Fruit fly (Drosophila melanogaster): ENCODE data around the gene CG9396.

Gene CG9396

dm6 chr3R:9555334-9555974 lies 16.0 kb downstream of the CG9396 start, which contains the start of the genes CG9386 and BckdhA (continued):
- TF ChIP-seq lbe (GFP tag; optimal IDR thresholded peaks at IDR 0.05) (no peak), Ravus (GFP tag; IDR thresholded peaks at IDR 0.05) (no peak), inv (GFP tag; IDR thresholded peaks at IDR 0.05; ENCODE audit: partially characterized antibody) (peak; percentile 54), emc (GFP tag; optimal IDR thresholded peaks at IDR 0.05) (no peak), nom (GFP tag; optimal IDR thresholded peaks at IDR 0.05) (no peak), h (optimal IDR thresholded peaks at IDR 0.05) (no peak), sna (GFP tag; IDR thresholded peaks at IDR 0.05; ENCODE audit: partially characterized antibody) (no peak; the same call in none of the 2 replicates), Side (GFP tag; optimal IDR thresholded peaks at IDR 0.05) (no peak), ato (GFP tag; IDR thresholded peaks at IDR 0.05; ENCODE audit: partially characterized antibody) (peak; percentile 56; the same call in 1 of the 2 replicates), Fer2 (tag; optimal IDR thresholded peaks at IDR 0.05) (peak; percentile 12), Fer3 (tag; optimal IDR thresholded peaks at IDR 0.05) (peak; percentile 42), jigr1 (GFP tag; IDR thresholded peaks at IDR 0.05) (no peak), CG12391 (tag; optimal IDR thresholded peaks at IDR 0.05) (peak; percentile 73), yki (optimal IDR thresholded peaks at IDR 0.05) (no peak), CG6175 (GFP tag; IDR thresholded peaks at IDR 0.05) (no peak), CG4328 (GFP tag; optimal IDR thresholded peaks at IDR 0.05) (peak; percentile 52), Spps (tag; optimal IDR thresholded peaks at IDR 0.05) (no peak), dm (GFP tag; optimal IDR thresholded peaks at IDR 0.05) (peak; percentile 61), CG31441 (GFP tag; IDR thresholded peaks at IDR 0.05) (peak; percentile 52; the same call in 1 of the 2 replicates), CG14014 (GFP tag; IDR thresholded peaks at IDR 0.05) (peak; percentile 46; the same call in 1 of the 2 replicates), CG10543 (GFP tag; optimal IDR thresholded peaks at IDR 0.05) (peak; percentile 62), al (GFP tag; IDR thresholded peaks at IDR 0.05) (peak; percentile 29; the same call in 1 of the 2 replicates), C15 (GFP tag; IDR thresholded peaks at IDR 0.05) (no peak), so (GFP tag; IDR thresholded peaks at IDR 0.05) (no peak), zen (tag; optimal IDR thresholded peaks at IDR 0.05) (peak; percentile 5), Max (GFP tag; optimal IDR thresholded peaks at IDR 0.05) (peak; percentile 60), crol (GFP tag; IDR thresholded peaks at IDR 0.05) (no peak), CG13894 (tag; optimal IDR thresholded peaks at IDR 0.05) (peak; percentile 63), wor (GFP tag; IDR thresholded peaks at IDR 0.05) (no peak), Bdp1 (GFP tag; optimal IDR thresholded peaks at IDR 0.05) (peak; percentile 23), Hr3 (GFP tag; optimal IDR thresholded peaks at IDR 0.05) (peak; percentile 52), CG10462 (GFP tag; optimal IDR thresholded peaks at IDR 0.05) (no peak), CG9932 (GFP tag; IDR thresholded peaks at IDR 0.05) (peak; percentile 80), ind (GFP tag; optimal IDR thresholded peaks at IDR 0.05) (peak; percentile 52), Sox100B (GFP tag; optimal IDR thresholded peaks at IDR 0.05) (no peak), Doc3 (GFP tag; IDR thresholded peaks at IDR 0.05; ENCODE audit: partially characterized antibody) (peak; percentile 75), ATbp (GFP tag; optimal IDR thresholded peaks at IDR 0.05) (no peak), CG8290 (GFP tag; optimal IDR thresholded peaks at IDR 0.05) (peak; percentile 61), CG8290 (tag; optimal IDR thresholded peaks at IDR 0.05) (peak; percentile 53 to 82), HLH3B (GFP tag; IDR thresholded peaks at IDR 0.05) (no peak), CG4854 (GFP tag; optimal IDR thresholded peaks at IDR 0.05) (no peak), CG2202 (tag; optimal IDR thresholded peaks at IDR 0.05) (no peak), CG17802 (tag; optimal IDR thresholded peaks at IDR 0.05) (no peak), CG17568 (GFP tag; optimal IDR thresholded peaks at IDR 0.05) (no peak), CG31365 (tag; optimal IDR thresholded peaks at IDR 0.05) (no peak), gce (GFP tag; IDR thresholded peaks at IDR 0.05) (no peak), CG1832 (GFP tag; optimal IDR thresholded peaks at IDR 0.05) (no peak), cato (GFP tag; optimal IDR thresholded peaks at IDR 0.05; ENCODE audit: borderline replicate concordance) (peak; percentile 17), CG2875 (GFP tag; optimal IDR thresholded peaks at IDR 0.05) (no peak), nerfin-2 (GFP tag; IDR thresholded peaks at IDR 0.05; ENCODE audit: partially characterized antibody) (peak; percentile 60; the same call in 1 of the 2 replicates)

All from whole organism, embryonic.